Fruit fly (Drosophila melanogaster) Kc167 (cell line): ENCODE results near the gene CG31473.

Experiments used
- Myc ChIP-seq: fragments of >200 bp; optimal IDR thresholded peaks from 2 replicates; lab custom pipeline; 2017; ENCODE audit warnings: missing external identifiers
- ttk ChIP-seq: sonication (Bioruptor generic); optimal IDR thresholded peaks from 2 replicates; lab custom pipeline; 2017; ENCODE audit warnings: missing external identifiers

DNA sequence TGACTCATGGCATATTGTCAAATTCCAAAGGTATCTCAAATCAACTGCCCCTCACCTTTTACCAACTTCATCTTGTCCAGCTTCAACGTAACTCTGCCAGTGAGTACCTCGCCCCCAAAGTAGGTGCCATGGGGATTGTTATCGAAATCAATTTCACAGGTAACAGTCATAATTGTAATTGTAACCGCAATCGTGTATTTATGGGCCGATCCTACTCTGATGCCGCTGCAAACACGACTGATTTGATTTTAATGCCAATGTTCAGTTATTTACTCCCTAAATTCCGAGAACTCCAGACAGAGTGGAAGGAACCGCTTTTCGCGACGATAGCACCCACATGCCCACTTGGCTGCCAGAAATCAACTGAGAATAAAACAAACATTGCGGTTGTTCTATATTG, 25.8 kb upstream of the CG31473 start, which contains the start of gene CG18745:
- TF ChIP-seq ttk (lab: Kevin White, UChicago) (no peak), Myc (lab: Kevin White, UChicago) (no peak)
